Fruit fly (Drosophila melanogaster): ENCODE measurements around the gene CG14342.

DNA sequence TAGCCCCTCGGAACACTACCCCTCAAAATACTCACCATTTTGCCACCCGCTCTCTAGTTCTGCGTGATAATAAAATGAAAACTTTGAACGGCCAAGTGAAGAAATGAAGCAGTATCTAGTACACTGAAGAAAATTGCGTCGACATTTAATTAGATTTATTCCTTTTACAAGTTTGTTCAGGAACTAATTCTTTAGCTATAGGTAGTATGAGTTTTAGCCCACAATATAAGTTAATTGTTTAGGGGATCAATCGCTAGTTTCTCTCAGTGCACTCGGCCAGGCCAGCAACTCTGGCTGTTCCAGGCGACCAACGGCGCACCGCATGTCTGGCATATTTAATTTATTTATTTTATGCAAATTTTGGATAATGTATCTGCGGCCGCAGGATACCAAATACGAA, 26.7 kb downstream of the CG14342 start:
- TF ChIP-seq CG6854 (GFP tag; optimal IDR thresholded peaks at IDR 0.05) (no peak), Hr39 (GFP tag; optimal IDR thresholded peaks at IDR 0.05) (no peak)
